Worm (Caenorhabditis elegans) whole organism, early embryonic: ENCODE data around the gene T11F8.4.

Source experiments
- F13C5.2 ChIP-seq: sonication (generic microtip); optimal IDR thresholded peaks from 2 replicates; lab custom pipeline; 2017; ENCODE audit warnings: mild to moderate bottlenecking, missing genetic modification characterization, inconsistent platforms, missing compliant biosample characterization
- aly-1 ChIP-seq: sonication (generic microtip); optimal IDR thresholded peaks from 2 replicates; lab custom pipeline; 2016; ENCODE audit warnings: missing genetic modification characterization, missing compliant biosample characterization
- ama-1 ChIP-seq: fragments of 150-350 bp; optimal IDR thresholded peaks from 2 replicates; lab custom pipeline; 2014
- ets-7 ChIP-seq: sonication (generic microtip); optimal IDR thresholded peaks from 2 replicates; lab custom pipeline; 2016; ENCODE audit warnings: missing genotype, missing genetic modification characterization, missing compliant biosample characterization
- flt-1 ChIP-seq: fragments of 200-800 bp; sonication (Bioruptor generic); IDR thresholded peaks from 2 replicates; pipeline ENCODE4 v1.3.6; 2022; ENCODE audit warnings: missing genetic modification characterization, missing compliant biosample characterization
- hmg-4 ChIP-seq: fragments of 200-800 bp; sonication (Bioruptor generic); optimal IDR thresholded peaks from 2 replicates; lab custom pipeline; 2018; ENCODE audit warnings: mild to moderate bottlenecking, missing genetic modification characterization, missing compliant biosample characterization
- hnd-1 ChIP-seq: sonication (generic microtip); optimal IDR thresholded peaks from 2 replicates; lab custom pipeline; 2016; ENCODE audit warnings: missing genetic modification characterization, missing compliant biosample characterization
- pes-1 ChIP-seq: fragments of 200-800 bp; sonication (Bioruptor generic); IDR thresholded peaks from 2 replicates; pipeline ENCODE4 v1.3.6; 2022; ENCODE audit warnings: missing genetic modification reagents, missing genetic modification characterization, missing compliant biosample characterization
- scrt-1 ChIP-seq: fragments of 200-800 bp; sonication (Bioruptor generic); IDR thresholded peaks from 2 replicates; pipeline ENCODE4 v1.3.6; 2022; ENCODE audit warnings: missing genetic modification characterization, missing compliant biosample characterization
- sea-1 ChIP-seq: fragments of 200-800 bp; sonication (Bioruptor generic); conservative IDR thresholded peaks from 2 replicates; pipeline ENCODE4 v1.3.6; 2022; ENCODE audit warnings: missing genetic modification characterization, missing compliant biosample characterization
- tbx-11 ChIP-seq: fragments of 200-800 bp; sonication (Bioruptor generic); IDR thresholded peaks from 2 replicates; pipeline ENCODE4 v1.3.6; 2022; ENCODE audit warnings: missing genetic modification characterization, missing compliant biosample characterization
- tbx-37 ChIP-seq: fragments of 200-800 bp; sonication (Bioruptor generic); conservative IDR thresholded peaks from 2 replicates; pipeline ENCODE4 v1.3.6; 2022; ENCODE audit warnings: missing genetic modification reagents, missing genetic modification characterization, missing compliant biosample characterization
- tra-4 ChIP-seq: sonication (generic microtip); optimal IDR thresholded peaks from 2 replicates; lab custom pipeline; 2017; ENCODE audit warnings: missing genetic modification characterization, missing compliant biosample characterization

ce11 chrIV:5462820-5463219, 13.5 kb downstream of the T11F8.4 start:
- TF ChIP-seq tbx-37 (GFP tag; lab: Robert Waterston, UW) (no peak), pes-1 (GFP tag; lab: Robert Waterston, UW) (no peak), ama-1 (lab: Kevin White, UChicago) (no peak), hnd-1 (tag; lab: Kevin White, UChicago) (no peak), F13C5.2 (no peak), hmg-4 (GFP tag; lab: Kevin White, UChicago) (no peak), tra-4 (tag; lab: Kevin White, UChicago) (no peak), aly-1 (tag; lab: Kevin White, UChicago) (no peak), sea-1 (no peak), flt-1 (GFP tag; lab: Robert Waterston, UW) (no peak), ets-7 (tag; lab: Kevin White, UChicago) (no peak), tbx-11 (GFP tag; lab: Robert Waterston, UW) (no peak), scrt-1 (GFP tag; lab: Robert Waterston, UW) (no peak)
